Fruit fly (Drosophila melanogaster) whole organism, embryonic: ENCODE data around the gene Elp4.

Experiments
- Aef1 ChIP-seq: fragments of 200-800 bp; sonication (Bioruptor generic); IDR thresholded peaks from 3 replicates; pipeline ENCODE4 v1.3.6; 2022; ENCODE audit warnings: missing biosample characterization, missing genetic modification characterization
- Antp ChIP-seq: fragments of 200-800 bp; sonication (Bioruptor generic); optimal IDR thresholded peaks from 3 replicates; lab custom pipeline; 2016; ENCODE audit warnings: missing biosample characterization, missing genetic modification characterization
- CG11456 ChIP-seq: fragments of 200-800 bp; sonication (Bioruptor generic); IDR thresholded peaks from 3 replicates; pipeline ENCODE4 v1.3.6; 2022; ENCODE audit warnings: missing biosample characterization, missing genetic modification characterization
- CG1233 ChIP-seq: fragments of 200-800 bp; sonication (Bioruptor generic); optimal IDR thresholded peaks from 4 replicates; lab custom pipeline; 2018; ENCODE audit warnings: missing biosample characterization, mild to moderate bottlenecking, missing genetic modification characterization
- CG13296 ChIP-seq: fragments of 200-800 bp; sonication (Bioruptor generic); optimal IDR thresholded peaks from 3 replicates; lab custom pipeline; 2018; ENCODE audit warnings: missing biosample characterization, mild to moderate bottlenecking, missing genetic modification characterization
- CG14441 ChIP-seq: fragments of 200-800 bp; sonication (Bioruptor generic); IDR thresholded peaks from 2 replicates; pipeline ENCODE4 v1.3.6; 2022; ENCODE audit warnings: missing biosample characterization, missing genetic modification characterization
- CG16863 ChIP-seq: fragments of 200-800 bp; sonication (Bioruptor generic); optimal IDR thresholded peaks from 3 replicates; lab custom pipeline; 2016; ENCODE audit warnings: missing biosample characterization, missing genetic modification characterization
- CG17612 ChIP-seq: fragments of 200-800 bp; sonication (Bioruptor generic); IDR thresholded peaks from 2 replicates; pipeline ENCODE4 v1.3.6; 2022; ENCODE audit warnings: missing biosample characterization, missing genetic modification characterization
- CG2202 ChIP-seq: fragments of 200-800 bp; sonication (Bioruptor generic); optimal IDR thresholded peaks from 2 replicates; lab custom pipeline; 2018; ENCODE audit warnings: missing biosample characterization, mild to moderate bottlenecking, missing genetic modification characterization
- CG2678 ChIP-seq: fragments of 200-800 bp; sonication (Bioruptor generic); optimal IDR thresholded peaks from 3 replicates; lab custom pipeline; 2019; ENCODE audit warnings: missing biosample characterization, mild to moderate bottlenecking, missing genetic modification characterization, moderate library complexity
- CG2875 ChIP-seq: fragments of 200-800 bp; sonication (Bioruptor generic); optimal IDR thresholded peaks from 2 replicates; lab custom pipeline; 2017; ENCODE audit warnings: missing biosample characterization, mild to moderate bottlenecking, missing genetic modification characterization, missing genetic modification reagents
- CG2889 ChIP-seq: fragments of 200-800 bp; sonication (Bioruptor generic); IDR thresholded peaks from 3 replicates; pipeline ENCODE4 v1.3.6; 2022; ENCODE audit warnings: missing biosample characterization, missing genetic modification characterization
- CG31441 ChIP-seq: fragments of 200-800 bp; sonication (Bioruptor generic); IDR thresholded peaks from 2 replicates; pipeline ENCODE4 v1.3.6; 2022; ENCODE audit warnings: missing biosample characterization, missing genetic modification characterization
- CG32532 ChIP-seq: fragments of 200-800 bp; sonication (Bioruptor generic); IDR thresholded peaks from 2 replicates; pipeline ENCODE4 v1.3.6; 2022; ENCODE audit warnings: missing biosample characterization, missing genetic modification characterization
- CG32772 ChIP-seq: fragments of 200-800 bp; sonication (Bioruptor generic); IDR thresholded peaks from 2 replicates; pipeline ENCODE4 v1.3.6; 2022; ENCODE audit warnings: missing biosample characterization, missing genetic modification characterization
- CG43689 ChIP-seq: fragments of 200-800 bp; sonication (Bioruptor generic); IDR thresholded peaks from 2 replicates; pipeline ENCODE4 v1.3.6; 2022; ENCODE audit warnings: missing biosample characterization, missing genetic modification characterization
- CG4707 ChIP-seq: fragments of 200-800 bp; sonication (Bioruptor generic); optimal IDR thresholded peaks from 2 replicates; lab custom pipeline; 2018; ENCODE audit warnings: missing biosample characterization, mild to moderate bottlenecking, missing genetic modification characterization, moderate library complexity
- CG7839 ChIP-seq: fragments of 200-800 bp; sonication (Bioruptor generic); optimal IDR thresholded peaks from 3 replicates; lab custom pipeline; 2018; ENCODE audit warnings: missing biosample characterization, mild to moderate bottlenecking, missing genetic modification characterization, moderate library complexity
- CG9215 ChIP-seq: fragments of 200-800 bp; sonication (Bioruptor generic); IDR thresholded peaks from 2 replicates; pipeline ENCODE4 v1.3.6; 2022; ENCODE audit warnings: missing biosample characterization, missing genetic modification characterization
- CG9876 ChIP-seq: fragments of 200-800 bp; sonication (Bioruptor generic); optimal IDR thresholded peaks from 2 replicates; lab custom pipeline; 2016; ENCODE audit warnings: missing biosample characterization, missing genetic modification characterization
- CkIIα-i1 ChIP-seq: fragments of 200-800 bp; sonication (Bioruptor generic); IDR thresholded peaks from 2 replicates; pipeline ENCODE4 v1.3.6; 2022; ENCODE audit warnings: missing biosample characterization, missing genetic modification characterization
- CoRest ChIP-seq: fragments of 200-800 bp; sonication (Bioruptor generic); optimal IDR thresholded peaks from 3 replicates; lab custom pipeline; 2018; ENCODE audit warnings: missing biosample characterization, mild to moderate bottlenecking, missing genetic modification characterization, moderate library complexity
- Dbx ChIP-seq: fragments of 200-800 bp; sonication (Bioruptor generic); IDR thresholded peaks from 3 replicates; pipeline ENCODE4 v1.3.6; 2022; ENCODE audit warnings: missing biosample characterization, missing genetic modification characterization
- Elba2 ChIP-seq: fragments of 200-800 bp; sonication (Bioruptor generic); optimal IDR thresholded peaks from 3 replicates; lab custom pipeline; 2016; ENCODE audit warnings: missing biosample characterization, missing genetic modification characterization
- Ets65A ChIP-seq: fragments of 200-800 bp; sonication (Bioruptor generic); peaks from one replicate; lab custom pipeline; 2016; ENCODE audit warnings: missing biosample characterization, missing genetic modification characterization
- Gsc ChIP-seq: fragments of 200-800 bp; sonication (Bioruptor generic); IDR thresholded peaks from 2 replicates; pipeline ENCODE4 v1.3.6; 2022; ENCODE audit warnings: missing biosample characterization, missing genetic modification characterization
- Hr51 ChIP-seq, 2 experiments: fragments of 200-800 bp; sonication (Bioruptor generic); optimal IDR thresholded peaks; 2 replicates in 1 of 2; 3 replicates in 1 of 2; lab custom pipeline; 2016 to 2018; ENCODE audit warnings: missing biosample characterization in 2 of 2, missing genetic modification characterization in 2 of 2, mild to moderate bottlenecking in 1 of 2, moderate library complexity in 1 of 2
- Jarid2 ChIP-seq: fragments of 200-800 bp; sonication (Bioruptor generic); optimal IDR thresholded peaks from 3 replicates; lab custom pipeline; 2017; ENCODE audit warnings: mild to moderate bottlenecking, missing biosample characterization, missing genetic modification reagents, missing genetic modification characterization
- Mad ChIP-seq: fragments of 200-800 bp; sonication (Bioruptor generic); optimal IDR thresholded peaks from 2 replicates; lab custom pipeline; 2016; ENCODE audit warnings: missing biosample characterization, missing genetic modification characterization
- Neu2 ChIP-seq: fragments of 200-800 bp; sonication (Bioruptor generic); optimal IDR thresholded peaks from 3 replicates; lab custom pipeline; 2016; ENCODE audit warnings: missing biosample characterization, missing genetic modification characterization, borderline replicate concordance
- Oli ChIP-seq: fragments of 200-800 bp; sonication (Bioruptor generic); optimal IDR thresholded peaks from 2 replicates; lab custom pipeline; 2018; ENCODE audit warnings: missing biosample characterization, mild to moderate bottlenecking, missing genetic modification characterization, moderate library complexity
- Ptx1 ChIP-seq: fragments of 200-800 bp; sonication (Bioruptor generic); IDR thresholded peaks from 2 replicates; pipeline ENCODE4 v1.3.6; 2022; ENCODE audit warnings: missing biosample characterization, missing genetic modification characterization
- cg ChIP-seq: fragments of 200-800 bp; sonication (Bioruptor generic); optimal IDR thresholded peaks from 3 replicates; lab custom pipeline; 2019; ENCODE audit warnings: missing biosample characterization, mild to moderate bottlenecking, missing genetic modification characterization, moderate library complexity
- dmrt99B ChIP-seq: fragments of 200-800 bp; sonication (Bioruptor generic); optimal IDR thresholded peaks from 2 replicates; lab custom pipeline; 2018; ENCODE audit warnings: missing biosample characterization, mild to moderate bottlenecking, missing genetic modification characterization, moderate library complexity
- gce ChIP-seq: fragments of 200-800 bp; sonication (Bioruptor generic); IDR thresholded peaks from 3 replicates; pipeline ENCODE4 v1.3.6; 2022; ENCODE audit warnings: missing biosample characterization, missing genetic modification characterization
- h ChIP-seq: fragments of >200 bp; optimal IDR thresholded peaks from 2 replicates; lab custom pipeline; 2017
- inv ChIP-seq: fragments of 200-800 bp; sonication (Bioruptor generic); IDR thresholded peaks from 2 replicates; pipeline ENCODE4 v1.3.6; 2022; ENCODE audit warnings: missing biosample characterization, missing genetic modification characterization; ENCODE audit not compliant: partially characterized antibody
- ken ChIP-seq: fragments of 200-800 bp; sonication (Bioruptor generic); IDR thresholded peaks from 3 replicates; pipeline ENCODE4 v1.3.6; 2022; ENCODE audit warnings: missing biosample characterization, missing genetic modification characterization
- mirr ChIP-seq: fragments of 200-800 bp; sonication (Bioruptor generic); optimal IDR thresholded peaks from 3 replicates; lab custom pipeline; 2018; ENCODE audit warnings: missing biosample characterization, mild to moderate bottlenecking, missing genetic modification characterization
- nmo ChIP-seq: fragments of 200-800 bp; sonication (Bioruptor generic); optimal IDR thresholded peaks from 2 replicates; lab custom pipeline; 2018; ENCODE audit warnings: missing biosample characterization, mild to moderate bottlenecking, missing genetic modification characterization, moderate library complexity
- nom ChIP-seq: fragments of 200-800 bp; sonication (Bioruptor generic); optimal IDR thresholded peaks from 2 replicates; lab custom pipeline; 2017; ENCODE audit warnings: missing biosample characterization, missing genetic modification characterization, mild to moderate bottlenecking, moderate library complexity, missing genetic modification reagents
- pfk ChIP-seq: fragments of 200-800 bp; sonication (Bioruptor generic); optimal IDR thresholded peaks from 2 replicates; lab custom pipeline; 2018; ENCODE audit warnings: missing biosample characterization, mild to moderate bottlenecking, missing genetic modification characterization, moderate library complexity
- pho ChIP-seq: fragments of 200-800 bp; sonication (Bioruptor generic); optimal IDR thresholded peaks from 2 replicates; lab custom pipeline; 2016; ENCODE audit warnings: missing biosample characterization, missing genetic modification characterization
- prd ChIP-seq, 3 experiments: fragments of >200 bp in 2 of 3; fragments of 200-800 bp in 1 of 3; sonication (Bioruptor generic) in 1 of 3; optimal IDR thresholded peaks in 2 of 3; IDR thresholded peaks in 1 of 3; 2 replicates in 2 of 3; 3 replicates in 1 of 3; pipeline versions ENCODE4 v1.3.6 to Lab custom; 2017 to 2022; ENCODE audit warnings: missing biosample characterization in 1 of 3, missing genetic modification characterization in 1 of 3
- row ChIP-seq: fragments of 200-800 bp; sonication (Bioruptor generic); IDR thresholded peaks from 3 replicates; pipeline ENCODE4 v1.3.6; 2022; ENCODE audit warnings: missing biosample characterization, missing genetic modification characterization
- slbo ChIP-seq: fragments of 200-800 bp; sonication (Bioruptor generic); IDR thresholded peaks from 2 replicates; pipeline ENCODE4 v1.3.6; 2022; ENCODE audit warnings: missing biosample characterization, missing genetic modification characterization
- so ChIP-seq: fragments of 200-800 bp; sonication (Bioruptor generic); IDR thresholded peaks from 3 replicates; pipeline ENCODE4 v1.3.6; 2022; ENCODE audit warnings: missing biosample characterization, missing genetic modification characterization
- tll ChIP-seq, 2 experiments: fragments of 200-800 bp in 1 of 2; fragments of >200 bp in 1 of 2; sonication (Bioruptor generic) in 1 of 2; optimal IDR thresholded peaks; 2 replicates each; lab custom pipeline; 2017 to 2019; ENCODE audit warnings: missing biosample characterization in 2 of 2, missing genetic modification characterization in 2 of 2, mild to moderate bottlenecking in 1 of 2, moderate library complexity in 1 of 2
- toy ChIP-seq: fragments of 200-800 bp; sonication (Bioruptor generic); IDR thresholded peaks from 2 replicates; pipeline ENCODE4 v1.3.6; 2022; ENCODE audit warnings: missing biosample characterization, missing genetic modification characterization
- trem ChIP-seq: fragments of 200-800 bp; optimal IDR thresholded peaks from 3 replicates; lab custom pipeline; 2019; ENCODE audit warnings: missing biosample characterization, mild to moderate bottlenecking, missing genetic modification characterization, moderate library complexity
- unpg ChIP-seq: fragments of 200-800 bp; sonication (Bioruptor generic); optimal IDR thresholded peaks from 3 replicates; lab custom pipeline; 2018; ENCODE audit warnings: missing biosample characterization, mild to moderate bottlenecking, missing genetic modification characterization, moderate library complexity
- z ChIP-seq: fragments of 200-800 bp; sonication (Bioruptor generic); IDR thresholded peaks from 3 replicates; pipeline ENCODE4 v1.3.6; 2022; ENCODE audit warnings: missing biosample characterization, missing genetic modification characterization

Gene Elp4

DNA sequence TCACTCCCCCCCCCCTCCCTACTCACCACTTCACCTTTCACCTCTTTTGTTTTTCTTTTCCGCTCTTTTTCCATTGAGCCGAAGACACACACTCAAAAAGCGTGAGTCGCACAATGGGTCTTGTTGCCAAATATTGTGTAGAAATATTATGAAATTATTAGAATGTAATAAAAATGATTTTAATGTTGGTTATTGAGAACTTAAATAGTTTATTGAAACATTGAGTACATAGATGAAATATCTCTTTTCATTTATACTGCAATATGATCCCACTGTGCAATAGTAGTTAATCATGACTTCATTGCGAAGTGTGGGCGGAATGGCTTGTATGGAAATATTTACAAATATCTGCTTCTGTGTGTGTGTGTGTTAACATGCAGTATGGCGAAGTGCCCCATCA, 43.2 kb downstream of the Elp4 start (continued):
- TF ChIP-seq pfk (GFP tag; lab: Kevin White, UChicago) (no peak), h (lab: Kevin White, UChicago) (no peak), CG2678 (tag; lab: Kevin White, UChicago) (peak; percentile 20), dmrt99B (peak; percentile 34), Ptx1 (peak; percentile 59; the same call in 1 of the 2 replicates), Hr51 (GFP tag; optimal IDR thresholded peaks at IDR 0.05; lab: Kevin White, UChicago) (peak in 1 of 2 experiments; percentile 12), slbo (peak; percentile 45), toy (no peak), Oli (tag; lab: Kevin White, UChicago) (peak; percentile 7), ken (no peak), CG7839 (tag; lab: Kevin White, UChicago) (peak; percentile 19), CG2202 (tag; lab: Kevin White, UChicago) (no peak), Gsc (GFP tag; lab: Robert Waterston, UW) (no peak), CG2875 (no peak), Aef1 (GFP tag; lab: Robert Waterston, UW) (0 out of 3 replicates have a peak, but pooled peaks have one; percentile 18), CG31441 (GFP tag; lab: Robert Waterston, UW) (0 out of 2 replicates have a peak, but pooled peaks have one; percentile 11), row (peak; percentile 52; the same call in 2 of the 3 replicates), CG16863 (GFP tag; lab: Kevin White, UChicago) (no peak), cg (GFP tag; lab: Kevin White, UChicago) (no peak), CG4707 (GFP tag; lab: Kevin White, UChicago) (peak; percentile 30), so (GFP tag; lab: Robert Waterston, UW) (no peak), CG14441 (GFP tag; lab: Robert Waterston, UW) (0 out of 2 replicates have a peak, but pooled peaks have one; percentile 34), nmo (GFP tag; lab: Kevin White, UChicago) (peak; percentile 5), z (GFP tag; lab: Robert Waterston, UW) (0 out of 3 replicates have a peak, but pooled peaks have one; percentile 36), CG9876 (no peak), Ets65A (GFP tag; lab: Kevin White, UChicago) (peak; percentile 12), CG11456 (GFP tag; lab: Robert Waterston, UW) (0 out of 3 replicates have a peak, but pooled peaks have one; percentile 43), unpg (GFP tag; lab: Kevin White, UChicago) (peak; percentile 30), prd (optimal IDR thresholded peaks at IDR 0.05; lab: Kevin White, UChicago) (no peak), prd (GFP tag; IDR thresholded peaks at IDR 0.05; lab: Robert Waterston, UW) (peak; percentile 40; the same call in 1 of the 3 replicates), CG2889 (no peak), inv (GFP tag; lab: Robert Waterston, UW) (no peak), nom (no peak), Dbx (GFP tag; lab: Robert Waterston, UW) (no peak)
- TF ChIP-seq, all 482 proteins: peak for 32

- TF ChIP-seq Mad (GFP tag; lab: Kevin White, UChicago) (no peak), pho (GFP tag; lab: Kevin White, UChicago) (no peak), CG32532 (peak; percentile 56; the same call in 1 of the 2 replicates), CG9215 (GFP tag; lab: Robert Waterston, UW) (no peak), CG1233 (GFP tag; lab: Kevin White, UChicago) (no peak), CkIIα-i1 (GFP tag; lab: Robert Waterston, UW) (no peak), Neu2 (GFP tag; lab: Kevin White, UChicago) (no peak), trem (tag; lab: Kevin White, UChicago) (no peak), CoRest (tag; lab: Kevin White, UChicago) (peak; percentile 27), tll (GFP tag; optimal IDR thresholded peaks at IDR 0.05; lab: Kevin White, UChicago) (no peak), mirr (GFP tag; lab: Kevin White, UChicago) (no peak), Antp (GFP tag; lab: Kevin White, UChicago) (no peak), Jarid2 (GFP tag; lab: Kevin White, UChicago) (no peak), CG17612 (GFP tag; lab: Robert Waterston, UW) (0 out of 2 replicates have a peak, but pooled peaks have one; percentile 28), CG32772 (peak; percentile 44), CG13296 (peak; percentile 22), Elba2 (GFP tag; lab: Kevin White, UChicago) (no peak), gce (GFP tag; lab: Robert Waterston, UW) (no peak), CG43689 (GFP tag; lab: Robert Waterston, UW) (no peak)
Observed at dm6 chr2L:5569503-5569902, 45.6 kb downstream of the Elp4 start.
